Worm (Caenorhabditis elegans): Measurements from ENCODE around the gene lev-1.

ce11 chrIV:13154391-13155283 lies 24.6 kb downstream of the lev-1 start, which contains the start of the genes crld-1 and msh-5:
- TF ChIP-seq fos-1 (tag; optimal IDR thresholded peaks at IDR 0.05) (no peak), nhr-23 (tag; optimal IDR thresholded peaks at IDR 0.05) (no peak), nhr-6 (tag; optimal IDR thresholded peaks at IDR 0.05) (no peak), nhr-12 (tag; optimal IDR thresholded peaks at IDR 0.05) (no peak), nhr-11 (tag; optimal IDR thresholded peaks at IDR 0.05) (no peak), lin-39 (tag; optimal IDR thresholded peaks at IDR 0.05) (no peak), nhr-237 (tag; optimal IDR thresholded peaks at IDR 0.05) (no peak), ztf-11 (tag; optimal IDR thresholded peaks at IDR 0.05) (no peak), lin-11 (tag; optimal IDR thresholded peaks at IDR 0.05) (no peak), ceh-16 (tag; optimal IDR thresholded peaks at IDR 0.05) (no peak), elt-3 (tag; optimal IDR thresholded peaks at IDR 0.05) (no peak), blmp-1 (tag; optimal IDR thresholded peaks at IDR 0.05; ENCODE audit: insufficient read depth) (no peak)
